Worm (Caenorhabditis elegans): ENCODE results near the gene pho-10.

The pho-10 gene

DNA sequence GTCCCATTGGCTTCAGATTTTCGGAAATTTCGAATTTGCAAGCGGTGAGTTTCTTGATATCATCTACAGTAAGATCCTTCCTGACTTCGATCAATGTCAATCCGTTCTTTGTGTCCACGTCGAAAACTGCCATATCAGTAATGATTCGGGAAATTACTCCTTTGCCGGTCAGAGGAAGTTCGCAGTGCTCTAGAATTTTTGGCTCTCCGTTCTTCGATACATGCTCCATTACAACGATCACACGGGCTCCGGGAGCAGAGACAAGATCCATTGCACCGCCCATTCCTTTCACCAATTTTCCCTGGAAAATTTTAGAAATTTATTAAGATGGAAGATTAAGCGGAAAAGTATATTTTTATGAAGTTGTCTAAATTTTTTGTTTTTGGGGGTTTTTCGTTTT lies 14.2 kb upstream of the pho-10 start:
- TF ChIP-seq ztf-11 (tag; optimal IDR thresholded peaks at IDR 0.05) (no peak), nhr-76 (tag; optimal IDR thresholded peaks at IDR 0.05) (no peak), ama-1 (optimal IDR thresholded peaks at IDR 0.05) (peak; percentile 86), R02D3.7 (tag; optimal IDR thresholded peaks at IDR 0.05) (no peak), skn-1 (tag; optimal IDR thresholded peaks at IDR 0.05) (no peak), nfya-1 (tag; optimal IDR thresholded peaks at IDR 0.05; ENCODE audit: insufficient read depth) (no peak), pqm-1 (tag; optimal IDR thresholded peaks at IDR 0.05) (no peak), ceh-9 (tag; optimal IDR thresholded peaks at IDR 0.05) (no peak), nhr-43 (tag; optimal IDR thresholded peaks at IDR 0.05; ENCODE audit: poor library complexity, severe bottlenecking) (peak; percentile 41), eor-1 (tag; optimal IDR thresholded peaks at IDR 0.05) (no peak)

ce11 chrII:9933947-9934383 lies 13.6 kb upstream of the pho-10 start:
- TF ChIP-seq jun-1 (tag; optimal IDR thresholded peaks at IDR 0.05) (no peak), nhr-11 (tag; optimal IDR thresholded peaks at IDR 0.05) (no peak), nhr-12 (tag; optimal IDR thresholded peaks at IDR 0.05) (no peak), ama-1 (optimal IDR thresholded peaks at IDR 0.05) (peak; percentile 92), nhr-23 (tag; optimal IDR thresholded peaks at IDR 0.05) (no peak), nfya-1 (tag; optimal IDR thresholded peaks at IDR 0.05; ENCODE audit: insufficient read depth) (no peak), elt-3 (tag; optimal IDR thresholded peaks at IDR 0.05) (no peak), nhr-25 (tag; optimal IDR thresholded peaks at IDR 0.05) (no peak), nhr-76 (tag; optimal IDR thresholded peaks at IDR 0.05) (no peak), lin-15B (tag; optimal IDR thresholded peaks at IDR 0.05) (no peak), nhr-67 (tag; optimal IDR thresholded peaks at IDR 0.05) (no peak), hmg-11 (tag; optimal IDR thresholded peaks at IDR 0.05) (no peak), snpc-4 (tag; optimal IDR thresholded peaks at IDR 0.05) (no peak), lin-39 (tag; optimal IDR thresholded peaks at IDR 0.05) (no peak), skn-1 (tag; optimal IDR thresholded peaks at IDR 0.05) (no peak), ZK546.5 (tag; optimal IDR thresholded peaks at IDR 0.05) (no peak), lsy-12 (tag; optimal IDR thresholded peaks at IDR 0.05) (peak; percentile 29), nhr-43 (tag; optimal IDR thresholded peaks at IDR 0.05; ENCODE audit: poor library complexity, severe bottlenecking) (peak; percentile 60), elt-2 (tag; optimal IDR thresholded peaks at IDR 0.05) (peak; percentile 11), aly-2 (tag; optimal IDR thresholded peaks at IDR 0.05) (no peak), sea-2 (GFP tag; optimal IDR thresholded peaks at IDR 0.05) (no peak), fkh-10 (GFP tag; optimal IDR thresholded peaks at IDR 0.05) (no peak), pha-4 (tag; optimal IDR thresholded peaks at IDR 0.05) (no peak), egl-27 (tag; optimal IDR thresholded peaks at IDR 0.05) (no peak), pqm-1 (tag; optimal IDR thresholded peaks at IDR 0.05) (no peak), fos-1 (tag; optimal IDR thresholded peaks at IDR 0.05) (no peak), ceh-9 (tag; optimal IDR thresholded peaks at IDR 0.05) (no peak), unc-62 (GFP tag; optimal IDR thresholded peaks at IDR 0.05) (no peak), fkh-2 (tag; optimal IDR thresholded peaks at IDR 0.05) (no peak), ceh-16 (tag; optimal IDR thresholded peaks at IDR 0.05) (no peak), daf-12 (tag; optimal IDR thresholded peaks at IDR 0.05) (no peak), R02D3.7 (tag; optimal IDR thresholded peaks at IDR 0.05) (no peak), nhr-77 (tag; optimal IDR thresholded peaks at IDR 0.05) (no peak), egl-5 (tag; optimal IDR thresholded peaks at IDR 0.05) (no peak)

DNA sequence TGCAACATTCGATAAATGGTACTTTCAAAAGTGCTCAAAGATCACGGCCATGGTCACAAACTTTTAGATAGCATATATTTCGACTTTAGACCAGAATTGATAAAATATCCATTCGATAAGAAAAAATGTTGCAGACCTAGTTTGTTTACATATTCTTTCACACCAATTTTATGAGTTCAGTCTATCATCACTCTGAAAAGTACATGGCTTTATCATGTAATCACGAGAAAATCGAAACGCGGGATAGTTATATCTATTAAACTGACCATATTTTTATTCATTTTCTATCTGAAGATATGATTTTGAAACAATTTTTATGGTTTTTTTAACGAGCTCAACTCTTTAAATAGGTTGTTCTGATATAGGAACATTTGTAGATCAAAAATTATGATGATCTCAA lies 11.1 kb upstream of the pho-10 start, which contains the start of gene pho-11:
Gene pho-11, plus strand, starts transcription at position 374 of the 400 bp plus-strand sequence.
- no peak for TF ChIP-seq tbx-2 (tag; optimal IDR thresholded peaks at IDR 0.05)
- no peak for TF ChIP-seq R02D3.7 (tag; optimal IDR thresholded peaks at IDR 0.05)
- peak; percentile 65 for TF ChIP-seq pqm-1 (tag; optimal IDR thresholded peaks at IDR 0.05)
- TF ChIP-seq ZK546.5 (tag; optimal IDR thresholded peaks at IDR 0.05): no peak
- peak; percentile 72 for TF ChIP-seq elt-2 (tag; optimal IDR thresholded peaks at IDR 0.05)
- TF ChIP-seq snpc-4 (tag; optimal IDR thresholded peaks at IDR 0.05): no peak
- peak; percentile 23 for TF ChIP-seq pha-4 (tag; optimal IDR thresholded peaks at IDR 0.05)

ce11 chrII:9931012-9931411 lies 10.6 kb upstream of the pho-10 start:
- no peak for TF ChIP-seq eor-1 (tag; optimal IDR thresholded peaks at IDR 0.05)
- TF ChIP-seq daf-12 (tag; optimal IDR thresholded peaks at IDR 0.05): no peak
- peak; percentile 78 for TF ChIP-seq lin-15B (tag; optimal IDR thresholded peaks at IDR 0.05)
- no peak for TF ChIP-seq mdl-1 (tag; optimal IDR thresholded peaks at IDR 0.05)
- no peak for TF ChIP-seq nhr-25 (tag; optimal IDR thresholded peaks at IDR 0.05)
- no peak for TF ChIP-seq skn-1 (tag; optimal IDR thresholded peaks at IDR 0.05)
- no peak for TF ChIP-seq ceh-28 (tag; optimal IDR thresholded peaks at IDR 0.05)
- no peak for TF ChIP-seq elt-2 (tag; optimal IDR thresholded peaks at IDR 0.05)
- peak; percentile 49 for TF ChIP-seq nhr-11 (tag; optimal IDR thresholded peaks at IDR 0.05)
- TF ChIP-seq nfya-1 (tag; optimal IDR thresholded peaks at IDR 0.05; ENCODE audit: insufficient read depth): peak; percentile 47
- TF ChIP-seq elt-3 (tag; optimal IDR thresholded peaks at IDR 0.05): no peak
- no peak for TF ChIP-seq egl-5 (tag; optimal IDR thresholded peaks at IDR 0.05)
- TF ChIP-seq mml-1 (tag; optimal IDR thresholded peaks at IDR 0.05): no peak
- TF ChIP-seq nhr-67 (tag; optimal IDR thresholded peaks at IDR 0.05): no peak
- TF ChIP-seq egl-27 (tag; optimal IDR thresholded peaks at IDR 0.05): no peak
- no peak for TF ChIP-seq ceh-9 (tag; optimal IDR thresholded peaks at IDR 0.05)
- no peak for TF ChIP-seq snpc-4 (tag; optimal IDR thresholded peaks at IDR 0.05)
- no peak for TF ChIP-seq unc-62 (GFP tag; optimal IDR thresholded peaks at IDR 0.05)
- no peak for TF ChIP-seq pqm-1 (tag; optimal IDR thresholded peaks at IDR 0.05)
- TF ChIP-seq R02D3.7 (tag; optimal IDR thresholded peaks at IDR 0.05): no peak
- no peak for TF ChIP-seq nhr-12 (tag; optimal IDR thresholded peaks at IDR 0.05)
- TF ChIP-seq unc-39 (tag; optimal IDR thresholded peaks at IDR 0.05): no peak
- no peak for TF ChIP-seq nhr-237 (tag; optimal IDR thresholded peaks at IDR 0.05)
- TF ChIP-seq hmg-11 (tag; optimal IDR thresholded peaks at IDR 0.05): peak; percentile 59
- TF ChIP-seq ama-1 (optimal IDR thresholded peaks at IDR 0.05): no peak
- TF ChIP-seq nhr-76 (tag; optimal IDR thresholded peaks at IDR 0.05): no peak
- TF ChIP-seq aly-2 (tag; optimal IDR thresholded peaks at IDR 0.05): no peak
- peak; percentile 9 for TF ChIP-seq nhr-43 (tag; optimal IDR thresholded peaks at IDR 0.05; ENCODE audit: poor library complexity, severe bottlenecking)
- TF ChIP-seq fkh-10 (GFP tag; optimal IDR thresholded peaks at IDR 0.05): no peak
